Fruit fly (Drosophila melanogaster): Measurements from ENCODE around the gene mura.

- no peak for TF ChIP-seq CG6854 (GFP tag; optimal IDR thresholded peaks at IDR 0.05)
- no peak for TF ChIP-seq Sox102F (GFP tag; optimal IDR thresholded peaks at IDR 0.05)
- TF ChIP-seq CG8632 (GFP tag; optimal IDR thresholded peaks at IDR 0.05), result no peak
- peak; percentile 14 for TF ChIP-seq Lpt (GFP tag; optimal IDR thresholded peaks at IDR 0.05)
- peak; percentile 70 for TF ChIP-seq lz (GFP tag; optimal IDR thresholded peaks at IDR 0.05)
- no peak for TF ChIP-seq CG15336 (GFP tag; IDR thresholded peaks at IDR 0.05)
- no peak for TF ChIP-seq Eip75B (GFP tag; optimal IDR thresholded peaks at IDR 0.05)
- TF ChIP-seq salr (GFP tag; optimal IDR thresholded peaks at IDR 0.05), result no peak
- peak; percentile 79 for TF ChIP-seq Hr39 (GFP tag; optimal IDR thresholded peaks at IDR 0.05)
- TF ChIP-seq svp (GFP tag), result no peak
These were observed 38.6 kb downstream of the mura start, which contains the start of the genes Ras85D and Rlb1 for dm6 chr3R:9513052-9513420.
